Fruit fly (Drosophila melanogaster): ENCODE data around the gene Or10a.

Or10a gene

DNA sequence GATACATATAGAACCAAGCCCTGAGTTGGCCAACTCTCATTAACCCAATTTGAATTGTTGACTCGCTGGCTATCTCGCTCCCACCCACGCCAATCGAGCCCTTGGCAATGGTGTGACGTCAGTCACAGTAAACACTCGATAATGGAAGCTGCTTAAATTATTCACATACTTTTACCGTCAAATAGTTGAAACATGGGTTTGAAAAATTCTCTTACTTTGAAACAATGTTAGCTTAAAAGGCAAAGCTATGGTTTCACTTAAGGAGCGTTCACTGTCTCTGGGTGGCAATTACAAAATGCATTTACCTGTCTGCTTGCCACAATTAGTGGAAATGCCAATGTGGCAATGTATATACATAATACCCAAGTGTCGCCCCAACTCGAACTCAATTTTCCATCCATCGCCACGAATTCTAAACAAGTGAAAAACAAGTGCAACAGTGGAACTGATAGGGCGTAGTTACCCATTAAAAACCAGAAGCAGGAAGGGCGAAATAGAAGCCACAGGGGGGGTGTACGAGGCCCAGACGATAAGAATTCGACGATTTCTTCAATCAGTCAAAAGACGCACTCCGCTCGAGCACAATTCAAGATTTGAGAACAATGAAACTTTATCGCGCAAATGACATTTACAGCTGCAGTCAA lies 32.4 kb upstream of the Or10a start (continued):
- TF ChIP-seq sens-2 (GFP tag; IDR thresholded peaks at IDR 0.05) (peak; percentile 54; the same call in 1 of the 2 replicates), CG12299 (tag; optimal IDR thresholded peaks at IDR 0.05) (peak; percentile 73), danr (GFP tag; IDR thresholded peaks at IDR 0.05) (peak; percentile 79), aop (GFP tag; IDR thresholded peaks at IDR 0.05) (peak; percentile 60; the same call in 1 of the 2 replicates), Spps (tag; optimal IDR thresholded peaks at IDR 0.05) (peak; percentile 33), jumu (GFP tag; optimal IDR thresholded peaks at IDR 0.05) (peak; percentile 85), caup (GFP tag; optimal IDR thresholded peaks at IDR 0.05; ENCODE audit: severe bottlenecking) (peak; percentile 80), Deaf1 (tag; optimal IDR thresholded peaks at IDR 0.05) (peak; percentile 55), CG1603 (tag; optimal IDR thresholded peaks at IDR 0.05) (peak; percentile 93), tna (GFP tag; IDR thresholded peaks at IDR 0.05; ENCODE audit: partially characterized antibody) (no peak), NfI (GFP tag; optimal IDR thresholded peaks at IDR 0.05) (peak; percentile 88), exex (tag; optimal IDR thresholded peaks at IDR 0.05) (peak; percentile 55), CG4854 (GFP tag; optimal IDR thresholded peaks at IDR 0.05) (peak; percentile 73), CG30403 (GFP tag; optimal IDR thresholded peaks at IDR 0.05) (peak; percentile 81), esg (GFP tag; conservative IDR thresholded peaks at IDR 0.05) (peak; percentile 83), CG2875 (GFP tag; optimal IDR thresholded peaks at IDR 0.05) (peak; percentile 53), CHES-1-like (GFP tag; optimal IDR thresholded peaks at IDR 0.05) (peak; percentile 86), Ets97D (GFP tag; optimal IDR thresholded peaks at IDR 0.05) (peak; percentile 42), CG6272 (GFP tag; IDR thresholded peaks at IDR 0.05) (peak; percentile 71), Hr51 (GFP tag; optimal IDR thresholded peaks at IDR 0.05) (peak; percentile 69 to 88), TFAM (GFP tag; optimal IDR thresholded peaks at IDR 0.05) (no peak), insv (GFP tag; optimal IDR thresholded peaks at IDR 0.05) (peak in 1 of 2 experiments; percentile 51), Bgb (GFP tag; IDR thresholded peaks at IDR 0.05; ENCODE audit: partially characterized antibody) (no peak), zen (tag; optimal IDR thresholded peaks at IDR 0.05) (peak; percentile 95), HLH3B (GFP tag; IDR thresholded peaks at IDR 0.05) (peak; percentile 87), CG15601 (tag; optimal IDR thresholded peaks at IDR 0.05) (peak; percentile 50)

DNA sequence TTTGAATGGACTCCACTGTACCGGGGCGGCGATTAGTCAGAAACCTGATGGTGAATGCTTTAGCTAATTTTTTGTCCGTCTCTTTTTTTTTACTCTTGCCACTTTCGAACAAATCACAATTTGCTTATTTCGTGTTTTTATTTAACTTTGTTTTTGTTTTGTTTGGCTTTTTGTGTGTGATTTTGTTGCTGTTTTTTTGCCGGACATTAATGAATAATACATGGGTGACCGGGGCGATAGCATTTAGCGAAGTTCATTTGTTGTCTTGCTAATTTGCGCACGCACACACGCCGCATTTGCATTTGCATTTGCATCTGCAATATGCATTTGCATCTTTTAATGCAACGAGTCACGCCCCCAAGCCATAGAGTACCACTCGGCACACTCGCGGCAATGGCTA lies 31.4 kb upstream of the Or10a start:
- TF ChIP-seq Mes4 (GFP tag; optimal IDR thresholded peaks at IDR 0.05) (no peak), Fer1 (GFP tag; optimal IDR thresholded peaks at IDR 0.05) (no peak), gsb (GFP tag; IDR thresholded peaks at IDR 0.05) (no peak), CG8359 (GFP tag; optimal IDR thresholded peaks at IDR 0.05; ENCODE audit: borderline replicate concordance) (no peak), vvl (GFP tag; IDR thresholded peaks at IDR 0.05) (peak; percentile 55; the same call in 1 of the 2 replicates), btn (GFP tag; optimal IDR thresholded peaks at IDR 0.05) (no peak), Ets65A (GFP tag) (peak; percentile 60), odd (GFP tag; optimal IDR thresholded peaks at IDR 0.05) (no peak), BEAF-32 (GFP tag; optimal IDR thresholded peaks at IDR 0.05) (no peak), danr (GFP tag; IDR thresholded peaks at IDR 0.05) (no peak), CG17568 (GFP tag; optimal IDR thresholded peaks at IDR 0.05) (no peak), sens (GFP tag) (peak; percentile 19), CG30431 (GFP tag; optimal IDR thresholded peaks at IDR 0.05) (no peak), CG3726 (GFP tag; IDR thresholded peaks at IDR 0.05) (no peak), Dip2 (GFP tag; IDR thresholded peaks at IDR 0.05) (no peak), pzg (GFP tag; optimal IDR thresholded peaks at IDR 0.05) (no peak)
